Worm (Caenorhabditis elegans) whole organism, mixed stage, embryonic: ENCODE measurements around the gene pqn-35.

Source experiments
- M03D4.4 ChIP-seq: sonication (generic microtip); optimal IDR thresholded peaks from 2 replicates; lab custom pipeline; 2017; ENCODE audit warnings: mild to moderate bottlenecking, missing genetic modification characterization, missing compliant biosample characterization
- blmp-1 ChIP-seq: fragments of 150-350 bp; optimal IDR thresholded peaks from 2 replicates; lab custom pipeline; 2014; ENCODE audit warnings: missing biosample characterization, missing genetic modification characterization
- ceh-39 ChIP-seq: fragments of 150-350 bp; optimal IDR thresholded peaks from 2 replicates; lab custom pipeline; 2014; ENCODE audit warnings: missing biosample characterization, missing genetic modification characterization
- ceh-83 ChIP-seq: fragments of 200-800 bp; sonication (Bioruptor generic); optimal IDR thresholded peaks from 2 replicates; lab custom pipeline; 2018; ENCODE audit warnings: mild to moderate bottlenecking, missing genetic modification characterization, missing compliant biosample characterization
- ces-1 ChIP-seq: fragments of 150-350 bp; optimal IDR thresholded peaks from 2 replicates; lab custom pipeline; 2014; ENCODE audit warnings: missing biosample characterization, missing genetic modification reagents, missing genetic modification characterization
- cnd-1 ChIP-seq: fragments of 200-800 bp; sonication (Bioruptor generic); optimal IDR thresholded peaks from 2 replicates; lab custom pipeline; 2018; ENCODE audit warnings: mild to moderate bottlenecking, missing genetic modification characterization, missing compliant biosample characterization
- elt-1 ChIP-seq: sonication (generic microtip); optimal IDR thresholded peaks from 2 replicates; lab custom pipeline; 2017; ENCODE audit warnings: missing genetic modification characterization, mild to moderate bottlenecking, missing compliant biosample characterization, antibody characterized with exemption, moderate library complexity, borderline replicate concordance; ENCODE audit not compliant: insufficient read depth
- elt-3 ChIP-seq: fragments of 150-350 bp; optimal IDR thresholded peaks from 2 replicates; lab custom pipeline; 2014; ENCODE audit warnings: missing biosample characterization, missing genetic modification characterization
- ham-2 ChIP-seq: fragments of 200-800 bp; sonication (Bioruptor generic); optimal IDR thresholded peaks from 2 replicates; lab custom pipeline; 2018; ENCODE audit warnings: mild to moderate bottlenecking, missing genetic modification characterization, missing compliant biosample characterization
- hlh-1 ChIP-seq: fragments of 150-350 bp; optimal IDR thresholded peaks from 2 replicates; lab custom pipeline; 2014; ENCODE audit warnings: missing biosample characterization, missing genetic modification reagents, missing genetic modification characterization
- lin-32 ChIP-seq: fragments of 200-800 bp; sonication (Bioruptor generic); optimal IDR thresholded peaks from 2 replicates; lab custom pipeline; 2018; ENCODE audit warnings: mild to moderate bottlenecking, missing genetic modification characterization, missing compliant biosample characterization
- lsy-2 ChIP-seq: fragments of 150-350 bp; optimal IDR thresholded peaks from 2 replicates; lab custom pipeline; 2014; ENCODE audit warnings: missing biosample characterization, missing genetic modification characterization
- mep-1 ChIP-seq: fragments of 150-350 bp; optimal IDR thresholded peaks from 2 replicates; lab custom pipeline; 2017; ENCODE audit warnings: missing biosample characterization, missing genetic modification reagents, missing genetic modification characterization, inconsistent platforms
- nhr-12 ChIP-seq: fragments of 150-350 bp; optimal IDR thresholded peaks from 2 replicates; lab custom pipeline; 2014; ENCODE audit warnings: missing biosample characterization, missing genetic modification characterization
- nhr-2 ChIP-seq: fragments of 150-350 bp; optimal IDR thresholded peaks from 2 replicates; lab custom pipeline; 2014; ENCODE audit warnings: missing biosample characterization, missing genetic modification characterization
- nhr-237 ChIP-seq: fragments of 150-350 bp; optimal IDR thresholded peaks from 2 replicates; lab custom pipeline; 2014; ENCODE audit warnings: missing biosample characterization, missing genetic modification characterization
- nhr-28 ChIP-seq: fragments of 150-350 bp; optimal IDR thresholded peaks from 2 replicates; lab custom pipeline; 2014; ENCODE audit warnings: missing biosample characterization, missing genetic modification characterization
- nhr-76 ChIP-seq: sonication (generic microtip); optimal IDR thresholded peaks from 2 replicates; lab custom pipeline; 2017; ENCODE audit warnings: missing biosample characterization, missing genetic modification characterization
- pha-4 ChIP-seq: fragments of 150-350 bp; optimal IDR thresholded peaks from 2 replicates; lab custom pipeline; 2018; ENCODE audit warnings: missing biosample characterization, missing genetic modification reagents, missing genetic modification characterization
- sem-2 ChIP-seq: fragments of 200-800 bp; sonication (Bioruptor generic); optimal IDR thresholded peaks from 2 replicates; lab custom pipeline; 2018; ENCODE audit warnings: mild to moderate bottlenecking, missing genetic modification characterization, missing compliant biosample characterization
- snpc-4 ChIP-seq: fragments of 150-350 bp; optimal IDR thresholded peaks from 2 replicates; lab custom pipeline; 2014; ENCODE audit warnings: missing biosample characterization, missing genetic modification characterization
- sptf-1 ChIP-seq: sonication (generic microtip); optimal IDR thresholded peaks from 2 replicates; lab custom pipeline; 2017; ENCODE audit warnings: mild to moderate bottlenecking, missing genetic modification characterization, moderate library complexity, missing compliant biosample characterization
- tbx-8 ChIP-seq: fragments of 200-800 bp; sonication (Bioruptor generic); optimal IDR thresholded peaks from 2 replicates; lab custom pipeline; 2018; ENCODE audit warnings: mild to moderate bottlenecking, missing genetic modification characterization, moderate library complexity, missing compliant biosample characterization
- unc-120 ChIP-seq: sonication (generic microtip); optimal IDR thresholded peaks from 2 replicates; lab custom pipeline; 2017; ENCODE audit warnings: missing genetic modification characterization, missing compliant biosample characterization; ENCODE audit not compliant: poor library complexity, severe bottlenecking
- unc-39 ChIP-seq: fragments of 150-350 bp; optimal IDR thresholded peaks from 2 replicates; lab custom pipeline; 2014; ENCODE audit warnings: missing biosample characterization, missing genetic modification characterization
- unc-62 ChIP-seq: fragments of 150-350 bp; optimal IDR thresholded peaks from 2 replicates; lab custom pipeline; 2014; ENCODE audit warnings: missing biosample characterization, missing genetic modification reagents, missing genetic modification characterization
- zip-8 ChIP-seq: fragments of 150-350 bp; optimal IDR thresholded peaks from 2 replicates; lab custom pipeline; 2014; ENCODE audit warnings: missing biosample characterization, missing genetic modification characterization
- ztf-11 ChIP-seq: fragments of 150-350 bp; optimal IDR thresholded peaks from 2 replicates; lab custom pipeline; 2014; ENCODE audit warnings: missing biosample characterization, missing genetic modification characterization

pqn-35 gene

ce11 chrII:4574658-4575057, 38.1 kb upstream of the pqn-35 start:
- TF ChIP-seq snpc-4, result no peak
- TF ChIP-seq ceh-83 (GFP tag; lab: Kevin White, UChicago), result no peak
- peak; percentile 98 for TF ChIP-seq ces-1
- TF ChIP-seq M03D4.4, result no peak

ce11 chrII:4575579-4575978, 37.2 kb upstream of the pqn-35 start:
- TF ChIP-seq sptf-1 (tag; lab: Kevin White, UChicago) (peak; percentile 49), lsy-2 (no peak), unc-39 (no peak)
- TF ChIP-seq, all 35 proteins: peak for 1

ce11 chrII:4577391-4577790, 35.4 kb upstream of the pqn-35 start:
- TF ChIP-seq nhr-237 (tag; lab: Kevin White, UChicago) (no peak), unc-120 (no peak), unc-62 (peak; percentile 52), lsy-2 (no peak), cnd-1 (peak; percentile 61), zip-8 (tag; lab: Kevin White, UChicago) (peak; percentile 92), lin-32 (GFP tag; lab: Kevin White, UChicago) (peak; percentile 46), nhr-2 (tag; lab: Kevin White, UChicago) (peak; percentile 99)
- TF ChIP-seq, all 35 proteins: peak for 5

- peak; percentile 85 for TF ChIP-seq ces-1
- TF ChIP-seq pha-4, result no peak
- no peak for TF ChIP-seq tbx-8 (GFP tag; lab: Kevin White, UChicago)
- TF ChIP-seq unc-62, result peak; percentile 65
- TF ChIP-seq lsy-2, result no peak
- peak; percentile 60 for TF ChIP-seq sptf-1 (tag; lab: Kevin White, UChicago)
- TF ChIP-seq mep-1 (tag; lab: Kevin White, UChicago), result no peak
- TF ChIP-seq ztf-11 (tag; lab: Kevin White, UChicago), result peak; percentile 8
- TF ChIP-seq elt-3 (tag; lab: Kevin White, UChicago), result no peak
- TF ChIP-seq, all 35 proteins: peak for 4
Measured at ce11 chrII:4579375-4579774, 33.4 kb upstream of the pqn-35 start.

ce11 chrII:4579920-4580474, 32.8 kb upstream of the pqn-35 start:
- TF ChIP-seq ces-1 (no peak), zip-8 (tag; lab: Kevin White, UChicago) (peak; percentile 73), nhr-76 (tag; lab: Kevin White, UChicago) (no peak), sem-2 (GFP tag; lab: Kevin White, UChicago) (no peak), cnd-1 (peak; percentile 9), unc-62 (peak; percentile 8), nhr-2 (tag; lab: Kevin White, UChicago) (peak; percentile 93), blmp-1 (no peak), hlh-1 (tag; lab: Kevin White, UChicago) (peak; percentile 77), pha-4 (no peak), snpc-4 (no peak), nhr-12 (tag; lab: Kevin White, UChicago) (no peak), unc-120 (no peak)

ce11 chrII:4581090-4581489, 31.7 kb upstream of the pqn-35 start:
- TF ChIP-seq hlh-1 (tag; lab: Kevin White, UChicago) (peak; percentile 56), pha-4 (no peak), unc-62 (no peak)

ce11 chrII:4583203-4583912, 29.4 kb upstream of the pqn-35 start:
- TF ChIP-seq unc-62, result peak; percentile 54
- no peak for TF ChIP-seq ceh-39 (tag; lab: Kevin White, UChicago)
- TF ChIP-seq nhr-28 (tag; lab: Kevin White, UChicago), result no peak
- TF ChIP-seq nhr-2 (tag; lab: Kevin White, UChicago), result peak; percentile 64
- no peak for TF ChIP-seq elt-3 (tag; lab: Kevin White, UChicago)
- TF ChIP-seq lin-32 (GFP tag; lab: Kevin White, UChicago), result peak; percentile 67
- no peak for TF ChIP-seq tbx-8 (GFP tag; lab: Kevin White, UChicago)
- no peak for TF ChIP-seq ces-1
- peak; percentile 94 for TF ChIP-seq elt-1
- TF ChIP-seq ham-2 (GFP tag; lab: Kevin White, UChicago), result no peak
